Fruit fly (Drosophila melanogaster): ENCODE measurements around the gene CG12715.

Gene CG12715

dm6 chrX:13089920-13090655 is 35.0 kb upstream of the CG12715 start, which contains the start of gene hep (continued):
- TF ChIP-seq CG4854 (GFP tag; optimal IDR thresholded peaks at IDR 0.05) (no peak), dmrt11E (tag; optimal IDR thresholded peaks at IDR 0.05) (no peak), H2.0 (GFP tag; IDR thresholded peaks at IDR 0.05) (no peak), btn (GFP tag; optimal IDR thresholded peaks at IDR 0.05) (no peak), aop (GFP tag; IDR thresholded peaks at IDR 0.05) (no peak), CG2116 (GFP tag; optimal IDR thresholded peaks at IDR 0.05) (no peak), Dad (GFP tag; optimal IDR thresholded peaks at IDR 0.05) (no peak), CG32772 (GFP tag; IDR thresholded peaks at IDR 0.05) (no peak), gcm (GFP tag; optimal IDR thresholded peaks at IDR 0.05) (no peak), nerfin-1 (tag; optimal IDR thresholded peaks at IDR 0.05) (no peak), CG17912 (GFP tag; optimal IDR thresholded peaks at IDR 0.05) (no peak), Sry-β (GFP tag; optimal IDR thresholded peaks at IDR 0.05) (no peak), klu (GFP tag; IDR thresholded peaks at IDR 0.05) (peak; percentile 56; the same call in 1 of the 2 replicates), hth (optimal IDR thresholded peaks at IDR 0.05) (no peak), Ptx1 (GFP tag; IDR thresholded peaks at IDR 0.05) (no peak), HLH54F (GFP tag; optimal IDR thresholded peaks at IDR 0.05) (no peak), nau (GFP tag; optimal IDR thresholded peaks at IDR 0.05) (peak; percentile 8), CG30431 (GFP tag; optimal IDR thresholded peaks at IDR 0.05) (no peak), tll (GFP tag; optimal IDR thresholded peaks at IDR 0.05) (no peak), CG18599 (GFP tag; optimal IDR thresholded peaks at IDR 0.05) (no peak), CG8290 (GFP tag; optimal IDR thresholded peaks at IDR 0.05) (no peak), CG8290 (tag; optimal IDR thresholded peaks at IDR 0.05) (peak in 1 of 2 experiments; percentile 37), Sry-δ (GFP tag; optimal IDR thresholded peaks at IDR 0.05) (peak; percentile 82), sd (tag; optimal IDR thresholded peaks at IDR 0.05) (no peak), tna (GFP tag; IDR thresholded peaks at IDR 0.05; ENCODE audit: partially characterized antibody) (peak; percentile 81), CG11093 (GFP tag; IDR thresholded peaks at IDR 0.05) (no peak), zen (tag; optimal IDR thresholded peaks at IDR 0.05) (no peak), ranshi (GFP tag; IDR thresholded peaks at IDR 0.05) (no peak), CG33557 (GFP tag; optimal IDR thresholded peaks at IDR 0.05) (no peak), CrebB (tag; optimal IDR thresholded peaks at IDR 0.05) (no peak), Ets65A (GFP tag) (peak; percentile 54), vnd (GFP tag; IDR thresholded peaks at IDR 0.05; ENCODE audit: partially characterized antibody) (peak; percentile 85), run (tag; optimal IDR thresholded peaks at IDR 0.05) (no peak), dimm (GFP tag; IDR thresholded peaks at IDR 0.05) (no peak), wek (GFP tag; optimal IDR thresholded peaks at IDR 0.05) (no peak), pita (GFP tag; optimal IDR thresholded peaks at IDR 0.05) (no peak), tgo (GFP tag; IDR thresholded peaks at IDR 0.05) (no peak), CG12744 (GFP tag; optimal IDR thresholded peaks at IDR 0.05) (no peak), nom (GFP tag; optimal IDR thresholded peaks at IDR 0.05) (peak; percentile 35), vfl (GFP tag; optimal IDR thresholded peaks at IDR 0.05) (no peak), exex (tag; optimal IDR thresholded peaks at IDR 0.05) (no peak), Xbp1 (GFP tag; optimal IDR thresholded peaks at IDR 0.05) (no peak), D19A (tag; optimal IDR thresholded peaks at IDR 0.05) (no peak), CG7786 (GFP tag; optimal IDR thresholded peaks at IDR 0.05) (no peak), fru (optimal IDR thresholded peaks at IDR 0.05) (no peak), pb (GFP tag; optimal IDR thresholded peaks at IDR 0.05) (no peak), chinmo (GFP tag; IDR thresholded peaks at IDR 0.05; ENCODE audit: partially characterized antibody) (peak; percentile 95), disco-r (GFP tag; optimal IDR thresholded peaks at IDR 0.05) (no peak), bowl (GFP tag; IDR thresholded peaks at IDR 0.05) (no peak), CG6791 (GFP tag; IDR thresholded peaks at IDR 0.05; ENCODE audit: partially characterized antibody) (peak; percentile 92), NfI (GFP tag; optimal IDR thresholded peaks at IDR 0.05) (no peak)
